Fruit fly (Drosophila melanogaster) whole organism, embryonic: ENCODE data around the gene Gem3.

Source experiments
- Atf-2 ChIP-seq: fragments of 200-800 bp; sonication (Bioruptor generic); optimal IDR thresholded peaks from 2 replicates; lab custom pipeline; 2016; ENCODE audit warnings: missing biosample characterization, missing genetic modification characterization
- CG10565 ChIP-seq: fragments of 200-800 bp; sonication (Bioruptor generic); optimal IDR thresholded peaks from 3 replicates; lab custom pipeline; 2016; ENCODE audit warnings: missing biosample characterization, mild to moderate bottlenecking, missing genetic modification characterization
- CG10979 ChIP-seq: fragments of 200-800 bp; sonication (Bioruptor generic); optimal IDR thresholded peaks from 2 replicates; lab custom pipeline; 2018; ENCODE audit warnings: missing biosample characterization, mild to moderate bottlenecking, missing genetic modification characterization, moderate library complexity
- CG11696 ChIP-seq: fragments of 200-800 bp; sonication (Bioruptor generic); IDR thresholded peaks from 2 replicates; pipeline ENCODE4 v1.3.6; 2022; ENCODE audit warnings: missing biosample characterization, missing genetic modification characterization
- CG11723 ChIP-seq: fragments of 200-800 bp; sonication (Bioruptor generic); optimal IDR thresholded peaks from 2 replicates; lab custom pipeline; 2017; ENCODE audit warnings: missing biosample characterization, mild to moderate bottlenecking, missing genetic modification characterization
- CG1233 ChIP-seq: fragments of 200-800 bp; sonication (Bioruptor generic); optimal IDR thresholded peaks from 4 replicates; lab custom pipeline; 2018; ENCODE audit warnings: missing biosample characterization, mild to moderate bottlenecking, missing genetic modification characterization
- CG13287 ChIP-seq: fragments of 200-800 bp; sonication (Bioruptor generic); IDR thresholded peaks from 2 replicates; pipeline ENCODE4 v1.3.6; 2022; ENCODE audit warnings: missing biosample characterization, missing genetic modification characterization; ENCODE audit not compliant: partially characterized antibody
- CG14050 ChIP-seq: fragments of 200-800 bp; sonication (Bioruptor generic); IDR thresholded peaks from 3 replicates; pipeline ENCODE4 v1.3.6; 2022; ENCODE audit warnings: missing biosample characterization, missing genetic modification characterization
- CG14441 ChIP-seq: fragments of 200-800 bp; sonication (Bioruptor generic); IDR thresholded peaks from 2 replicates; pipeline ENCODE4 v1.3.6; 2022; ENCODE audit warnings: missing biosample characterization, missing genetic modification characterization
- CG14667 ChIP-seq: fragments of 200-800 bp; sonication (Bioruptor generic); IDR thresholded peaks from 2 replicates; pipeline ENCODE4 v1.3.6; 2022; ENCODE audit warnings: missing biosample characterization, missing genetic modification characterization
- CG1529 ChIP-seq: fragments of 200-800 bp; sonication (Bioruptor generic); optimal IDR thresholded peaks from 3 replicates; lab custom pipeline; 2018; ENCODE audit warnings: missing biosample characterization, missing genetic modification characterization
- CG1647 ChIP-seq: fragments of 200-800 bp; sonication (Bioruptor generic); optimal IDR thresholded peaks from 3 replicates; lab custom pipeline; 2016; ENCODE audit warnings: missing biosample characterization, missing genetic modification characterization
- CG17359 ChIP-seq: fragments of 200-800 bp; sonication (Bioruptor generic); optimal IDR thresholded peaks from 3 replicates; lab custom pipeline; 2018; ENCODE audit warnings: missing biosample characterization, mild to moderate bottlenecking, missing genetic modification characterization, moderate library complexity
- CG18262 ChIP-seq: fragments of 200-800 bp; optimal IDR thresholded peaks from 3 replicates; lab custom pipeline; 2019; ENCODE audit warnings: missing biosample characterization, mild to moderate bottlenecking, missing genetic modification characterization, moderate library complexity
- CG18476 ChIP-seq: fragments of 200-800 bp; sonication (Bioruptor generic); optimal IDR thresholded peaks from 2 replicates; lab custom pipeline; 2016; ENCODE audit warnings: missing biosample characterization, mild to moderate bottlenecking, missing genetic modification characterization
- CG18619 ChIP-seq: fragments of 200-800 bp; sonication (Bioruptor generic); optimal IDR thresholded peaks from 3 replicates; lab custom pipeline; 2017; ENCODE audit warnings: missing biosample characterization, mild to moderate bottlenecking, missing genetic modification characterization
- CG2129 ChIP-seq: fragments of 200-800 bp; sonication (Bioruptor generic); IDR thresholded peaks from 2 replicates; pipeline ENCODE4 v1.3.6; 2022; ENCODE audit warnings: missing biosample characterization, missing genetic modification characterization; ENCODE audit not compliant: partially characterized antibody
- CG2199 ChIP-seq: fragments of 200-800 bp; sonication (Bioruptor generic); IDR thresholded peaks from 3 replicates; pipeline ENCODE4 v1.3.6; 2022; ENCODE audit warnings: missing biosample characterization, missing genetic modification characterization
- CG31365 ChIP-seq: fragments of 200-800 bp; sonication (Bioruptor generic); optimal IDR thresholded peaks from 2 replicates; lab custom pipeline; 2018; ENCODE audit warnings: missing biosample characterization, mild to moderate bottlenecking, missing genetic modification characterization
- CG33213 ChIP-seq: fragments of 200-800 bp; sonication (Bioruptor generic); optimal IDR thresholded peaks from 3 replicates; lab custom pipeline; 2016; ENCODE audit warnings: missing biosample characterization, missing genetic modification characterization
- CG34422 ChIP-seq: fragments of 200-800 bp; sonication (Bioruptor generic); IDR thresholded peaks from 3 replicates; pipeline ENCODE4 v1.3.6; 2022; ENCODE audit warnings: missing biosample characterization, missing genetic modification characterization
- CG3726 ChIP-seq: fragments of 200-800 bp; sonication (Bioruptor generic); IDR thresholded peaks from 3 replicates; pipeline ENCODE4, ENCODE4 v1.3.6; 2022; ENCODE audit warnings: missing biosample characterization, missing genetic modification characterization
- CG4707 ChIP-seq: fragments of 200-800 bp; sonication (Bioruptor generic); optimal IDR thresholded peaks from 2 replicates; lab custom pipeline; 2018; ENCODE audit warnings: missing biosample characterization, mild to moderate bottlenecking, missing genetic modification characterization, moderate library complexity
- CG6175 ChIP-seq: fragments of 200-800 bp; sonication (Bioruptor generic); IDR thresholded peaks from 3 replicates; pipeline ENCODE4 v1.3.6; 2022; ENCODE audit warnings: missing biosample characterization, missing genetic modification characterization
- CG9876 ChIP-seq: fragments of 200-800 bp; sonication (Bioruptor generic); optimal IDR thresholded peaks from 2 replicates; lab custom pipeline; 2016; ENCODE audit warnings: missing biosample characterization, missing genetic modification characterization
- ERR ChIP-seq: fragments of 200-800 bp; sonication (Bioruptor generic); optimal IDR thresholded peaks from 2 replicates; lab custom pipeline; 2016; ENCODE audit warnings: missing biosample characterization, missing genetic modification characterization
- Elba2 ChIP-seq: fragments of 200-800 bp; sonication (Bioruptor generic); optimal IDR thresholded peaks from 3 replicates; lab custom pipeline; 2016; ENCODE audit warnings: missing biosample characterization, missing genetic modification characterization
- Hmx ChIP-seq: fragments of 200-800 bp; sonication (Bioruptor generic); optimal IDR thresholded peaks from 2 replicates; lab custom pipeline; 2016; ENCODE audit warnings: missing biosample characterization, missing genetic modification characterization
- Kr ChIP-seq: fragments of 200-800 bp; sonication (Bioruptor generic); optimal IDR thresholded peaks from 2 replicates; lab custom pipeline; 2017; ENCODE audit warnings: missing biosample characterization, mild to moderate bottlenecking, missing genetic modification characterization
- MESR4 ChIP-seq: fragments of 200-800 bp; sonication (Bioruptor generic); optimal IDR thresholded peaks from 2 replicates; lab custom pipeline; 2018; ENCODE audit warnings: missing biosample characterization, mild to moderate bottlenecking, missing genetic modification characterization, moderate library complexity
- Max ChIP-seq: fragments of 200-800 bp; sonication (Bioruptor generic); optimal IDR thresholded peaks from 2 replicates; lab custom pipeline; 2016; ENCODE audit warnings: missing biosample characterization, mild to moderate bottlenecking, missing genetic modification characterization
- Neu2 ChIP-seq: fragments of 200-800 bp; sonication (Bioruptor generic); optimal IDR thresholded peaks from 3 replicates; lab custom pipeline; 2016; ENCODE audit warnings: missing biosample characterization, missing genetic modification characterization, borderline replicate concordance
- Nf-YA ChIP-seq: fragments of 200-800 bp; sonication (Bioruptor generic); IDR thresholded peaks from 2 replicates; pipeline ENCODE4 v1.3.6; 2022; ENCODE audit warnings: missing biosample characterization, missing genetic modification characterization
- Opbp ChIP-seq: fragments of 200-800 bp; sonication (Bioruptor generic); IDR thresholded peaks from 3 replicates; pipeline ENCODE4 v1.3.6; 2022; ENCODE audit warnings: missing biosample characterization, missing genetic modification characterization; ENCODE audit not compliant: partially characterized antibody
- Poxn ChIP-seq: fragments of 200-800 bp; sonication (Bioruptor generic); IDR thresholded peaks from 2 replicates; pipeline ENCODE4 v1.3.6; 2022; ENCODE audit warnings: missing biosample characterization, missing genetic modification characterization
- Rfx ChIP-seq: fragments of 200-800 bp; sonication (Bioruptor generic); IDR thresholded peaks from 2 replicates; pipeline ENCODE4 v1.3.6; 2022; ENCODE audit warnings: missing biosample characterization, missing genetic modification characterization
- Taf1 ChIP-seq: fragments of 200-800 bp; sonication (Bioruptor generic); IDR thresholded peaks from 2 replicates; pipeline ENCODE4 v1.3.6; 2022; ENCODE audit warnings: missing biosample characterization, missing genetic modification characterization
- az2 ChIP-seq: fragments of 200-800 bp; sonication (Bioruptor generic); optimal IDR thresholded peaks from 3 replicates; lab custom pipeline; 2016; ENCODE audit warnings: missing biosample characterization, missing genetic modification characterization
- bab2 ChIP-seq: fragments of 200-800 bp; sonication (Bioruptor generic); optimal IDR thresholded peaks from 2 replicates; lab custom pipeline; 2016; ENCODE audit warnings: missing biosample characterization, missing genetic modification characterization
- bcd ChIP-seq: fragments of 200-800 bp; sonication (Bioruptor generic); optimal IDR thresholded peaks from 2 replicates; lab custom pipeline; 2017; ENCODE audit warnings: missing biosample characterization, mild to moderate bottlenecking, missing genetic modification characterization
- chif ChIP-seq, 2 experiments: fragments of 200-800 bp; sonication (Bioruptor generic); optimal IDR thresholded peaks; 3 replicates each; lab custom pipeline; 2016; ENCODE audit warnings: missing biosample characterization in 2 of 2, missing genetic modification characterization in 2 of 2
- hb ChIP-seq: fragments of 200-800 bp; sonication (Bioruptor generic); IDR thresholded peaks from 3 replicates; pipeline ENCODE4 v1.3.6; 2022; ENCODE audit warnings: missing biosample characterization, missing genetic modification characterization; ENCODE audit not compliant: partially characterized antibody
- hth ChIP-seq: fragments of >200 bp; optimal IDR thresholded peaks from 2 replicates; lab custom pipeline; 2017; ENCODE audit warnings: inconsistent platforms
- insv ChIP-seq, 2 experiments: fragments of 200-800 bp; sonication (Bioruptor generic); optimal IDR thresholded peaks; 3 replicates each; lab custom pipeline; 2016 to 2018; ENCODE audit warnings: missing biosample characterization in 2 of 2, missing genetic modification characterization in 2 of 2
- klu ChIP-seq: fragments of 200-800 bp; sonication (Bioruptor generic); IDR thresholded peaks from 2 replicates; pipeline ENCODE4 v1.3.6; 2022; ENCODE audit warnings: missing biosample characterization, missing genetic modification characterization
- lola ChIP-seq, 3 experiments: fragments of >200 bp in 2 of 3; fragments of 200-800 bp in 1 of 3; sonication (Bioruptor generic) in 1 of 3; optimal IDR thresholded peaks; 2 replicates each; lab custom pipeline; 2017 to 2019; ENCODE audit warnings: missing biosample characterization in 3 of 3, missing genetic modification characterization in 3 of 3, mild to moderate bottlenecking in 1 of 3, moderate library complexity in 1 of 3
- nmo ChIP-seq: fragments of 200-800 bp; sonication (Bioruptor generic); optimal IDR thresholded peaks from 2 replicates; lab custom pipeline; 2018; ENCODE audit warnings: missing biosample characterization, mild to moderate bottlenecking, missing genetic modification characterization, moderate library complexity
- oc ChIP-seq: fragments of 200-800 bp; sonication (Bioruptor generic); optimal IDR thresholded peaks from 2 replicates; lab custom pipeline; 2018; ENCODE audit warnings: missing biosample characterization, mild to moderate bottlenecking, missing genetic modification characterization, moderate library complexity
- sens-2 ChIP-seq: fragments of 200-800 bp; sonication (Bioruptor generic); IDR thresholded peaks from 2 replicates; pipeline ENCODE4 v1.3.6; 2022; ENCODE audit warnings: missing biosample characterization, missing genetic modification characterization
- slp2 ChIP-seq: fragments of 200-800 bp; sonication (Bioruptor generic); optimal IDR thresholded peaks from 2 replicates; lab custom pipeline; 2016; ENCODE audit warnings: missing biosample characterization, missing genetic modification characterization
- sug ChIP-seq: fragments of 200-800 bp; optimal IDR thresholded peaks from 2 replicates; lab custom pipeline; 2019; ENCODE audit warnings: missing biosample characterization, mild to moderate bottlenecking, missing genetic modification characterization, moderate library complexity
- trem ChIP-seq: fragments of 200-800 bp; optimal IDR thresholded peaks from 3 replicates; lab custom pipeline; 2019; ENCODE audit warnings: missing biosample characterization, mild to moderate bottlenecking, missing genetic modification characterization, moderate library complexity

The Gem3 gene

DNA sequence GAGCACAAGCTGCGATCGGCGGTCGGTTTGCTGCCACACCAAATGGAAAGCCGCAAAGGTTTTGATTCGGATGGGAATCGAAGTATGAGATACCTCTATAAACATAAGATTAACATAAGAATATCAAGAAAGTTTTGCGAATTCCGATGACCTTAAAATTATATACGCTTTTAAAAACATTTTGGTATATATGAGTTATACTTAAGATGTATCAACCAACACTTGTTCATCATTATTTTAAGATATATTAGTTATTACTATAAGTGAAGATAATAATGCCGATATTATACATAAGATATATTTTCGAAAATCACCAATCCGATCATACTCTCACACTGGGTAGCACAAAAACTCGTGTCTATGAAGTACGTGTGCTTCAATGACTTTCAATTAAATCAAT, 34.2 kb downstream of the Gem3 start (continued):
- TF ChIP-seq CG2199 (GFP tag; lab: Robert Waterston, UW) (no peak), CG1647 (GFP tag; lab: Kevin White, UChicago) (no peak), Rfx (GFP tag; lab: Robert Waterston, UW) (no peak), bab2 (GFP tag; lab: Kevin White, UChicago) (no peak), ERR (GFP tag; lab: Kevin White, UChicago) (no peak), Max (GFP tag; lab: Kevin White, UChicago) (no peak), CG10979 (peak; percentile 61), lola (GFP tag; optimal IDR thresholded peaks at IDR 0.05; lab: Kevin White, UChicago) (no peak), Kr (no peak), CG31365 (no peak), CG2129 (GFP tag; lab: Robert Waterston, UW) (no peak), trem (no peak), Hmx (no peak), Poxn (GFP tag; lab: Robert Waterston, UW) (no peak), CG17359 (peak; percentile 21), az2 (GFP tag; lab: Kevin White, UChicago) (peak; percentile 19), CG33213 (GFP tag; lab: Kevin White, UChicago) (no peak), nmo (GFP tag; lab: Kevin White, UChicago) (peak; percentile 74), CG1233 (GFP tag; lab: Kevin White, UChicago) (no peak), Opbp (GFP tag; lab: Robert Waterston, UW) (no peak), CG4707 (no peak), CG14050 (GFP tag; lab: Robert Waterston, UW) (no peak), klu (GFP tag; lab: Robert Waterston, UW) (no peak), CG6175 (GFP tag; lab: Robert Waterston, UW) (no peak), CG18476 (GFP tag; lab: Kevin White, UChicago) (no peak), CG9876 (GFP tag; lab: Kevin White, UChicago) (no peak), bcd (GFP tag; lab: Kevin White, UChicago) (peak; percentile 21), CG11696 (GFP tag; lab: Robert Waterston, UW) (no peak), Elba2 (GFP tag; lab: Kevin White, UChicago) (no peak), sens-2 (GFP tag; lab: Robert Waterston, UW) (no peak), CG1529 (GFP tag; lab: Kevin White, UChicago) (peak; percentile 27), insv (GFP tag; optimal IDR thresholded peaks at IDR 0.05; lab: Kevin White, UChicago) (no peak), Taf1 (no peak), Neu2 (GFP tag; lab: Kevin White, UChicago) (no peak), Nf-YA (GFP tag; lab: Robert Waterston, UW) (no peak), CG14667 (GFP tag; lab: Robert Waterston, UW) (no peak), chif (GFP tag; optimal IDR thresholded peaks at IDR 0.05; lab: Kevin White, UChicago) (no peak), MESR4 (GFP tag; lab: Kevin White, UChicago) (no peak), Atf-2 (GFP tag; lab: Kevin White, UChicago) (no peak), slp2 (GFP tag; lab: Kevin White, UChicago) (no peak), CG34422 (no peak), hth (lab: Kevin White, UChicago) (no peak), CG11723 (GFP tag; lab: Kevin White, UChicago) (no peak), oc (tag; lab: Kevin White, UChicago) (peak; percentile 39), CG3726 (GFP tag; lab: Robert Waterston, UW) (no peak), CG10565 (no peak), CG13287 (GFP tag; lab: Robert Waterston, UW) (no peak), CG18619 (GFP tag; lab: Kevin White, UChicago) (no peak), CG14441 (GFP tag; lab: Robert Waterston, UW) (no peak), CG18262 (tag; lab: Kevin White, UChicago) (peak; percentile 55), sug (tag; lab: Kevin White, UChicago) (no peak), hb (GFP tag; lab: Robert Waterston, UW) (no peak)
